Fruit fly (Drosophila melanogaster): ENCODE data around the gene CG7330.

CG7330 gene

DNA sequence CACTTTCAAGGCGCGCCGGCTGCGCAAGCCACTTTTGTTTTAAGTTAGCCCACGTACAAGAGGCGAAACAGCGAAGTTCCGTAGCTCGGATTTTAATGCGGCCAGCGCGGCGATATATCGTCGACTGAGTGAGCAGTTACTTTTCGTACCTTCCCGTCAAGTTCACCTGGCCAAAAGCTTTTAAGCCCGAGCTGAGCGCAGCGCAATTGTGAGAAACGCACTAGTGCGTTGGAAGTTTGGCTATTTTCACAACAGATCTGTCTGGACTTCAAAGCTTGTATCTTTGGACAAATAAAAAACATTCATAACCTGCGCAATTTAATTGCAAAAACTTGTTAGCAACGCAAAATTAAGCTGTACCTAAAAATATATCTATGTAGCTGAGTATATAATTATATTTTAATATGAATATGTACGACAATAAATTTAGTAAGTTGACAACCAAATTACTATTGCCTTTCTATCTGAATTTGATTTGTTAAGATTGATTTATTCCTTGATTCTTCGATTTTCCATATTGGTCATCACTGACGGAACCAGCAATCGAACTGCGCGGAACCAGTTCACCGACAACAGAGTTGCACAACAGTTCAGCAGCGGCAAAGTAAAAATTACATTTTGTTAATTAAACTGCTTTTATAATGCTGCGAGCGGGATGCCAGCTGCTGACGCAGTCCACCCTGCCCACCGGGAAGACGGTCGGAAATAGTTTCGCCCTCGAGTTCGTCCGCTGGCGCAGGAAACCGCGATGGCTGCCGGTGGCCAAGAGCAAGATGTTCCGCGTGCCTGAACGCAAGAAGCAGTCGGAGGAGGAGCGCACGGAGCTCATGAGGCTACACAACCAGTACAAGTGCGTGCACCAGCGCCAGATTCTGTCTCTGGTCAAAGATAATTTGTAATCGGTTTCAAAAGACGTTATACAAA lies 42.4 kb upstream of the CG7330 start, which contains the start of the genes CG13698 and mRpS26:
CG13698 (minus strand) TSS at position 129 of the 924 bp plus-strand sequence.
mRpS26 (plus strand) TSS at position 559 of the 924 bp plus-strand sequence.
- TF ChIP-seq pb (GFP tag; optimal IDR thresholded peaks at IDR 0.05): no peak
- peak; percentile 66 for TF ChIP-seq Six4 (GFP tag; optimal IDR thresholded peaks at IDR 0.05)
- TF ChIP-seq CG7556 (GFP tag; optimal IDR thresholded peaks at IDR 0.05): peak; percentile 71
- peak; percentile 91 for TF ChIP-seq sens (GFP tag)
- TF ChIP-seq bowl (GFP tag; IDR thresholded peaks at IDR 0.05): 0 out of 2 replicates have a peak, but pooled peaks have one; percentile 24
- no peak for TF ChIP-seq tll (GFP tag; optimal IDR thresholded peaks at IDR 0.05)
- TF ChIP-seq unpg (GFP tag; optimal IDR thresholded peaks at IDR 0.05): peak; percentile 67
- peak; percentile 32; the same call in 1 of the 2 replicates for TF ChIP-seq ttk (GFP tag; IDR thresholded peaks at IDR 0.05)
- TF ChIP-seq Deaf1 (tag; optimal IDR thresholded peaks at IDR 0.05): peak; percentile 60
- peak; percentile 55 for TF ChIP-seq Dip3 (GFP tag; optimal IDR thresholded peaks at IDR 0.05)
- peak; percentile 26; the same call in 1 of the 2 replicates for TF ChIP-seq CG5953 (GFP tag; IDR thresholded peaks at IDR 0.05)
- TF ChIP-seq trh (GFP tag; optimal IDR thresholded peaks at IDR 0.05): peak; percentile 46
- peak; percentile 52 for TF ChIP-seq chm (GFP tag; IDR thresholded peaks at IDR 0.05)
- TF ChIP-seq gsb-n (tag; optimal IDR thresholded peaks at IDR 0.05): peak; percentile 56
- TF ChIP-seq CG11247 (GFP tag; IDR thresholded peaks at IDR 0.05): 0 out of 2 replicates have a peak, but pooled peaks have one; percentile 57
- TF ChIP-seq CG17912 (GFP tag; optimal IDR thresholded peaks at IDR 0.05): no peak
- peak in 1 of 3 experiments; percentile 75 for TF ChIP-seq lola (GFP tag; optimal IDR thresholded peaks at IDR 0.05)
- peak; percentile 65 for TF ChIP-seq CG10147 (GFP tag; optimal IDR thresholded peaks at IDR 0.05)
- peak; percentile 52 for TF ChIP-seq Mad (GFP tag; optimal IDR thresholded peaks at IDR 0.05)
- TF ChIP-seq CG12942 (GFP tag; optimal IDR thresholded peaks at IDR 0.05): peak; percentile 65
- TF ChIP-seq nerfin-1 (tag; optimal IDR thresholded peaks at IDR 0.05): peak; percentile 47
- TF ChIP-seq CG7786 (GFP tag; optimal IDR thresholded peaks at IDR 0.05): no peak
- TF ChIP-seq ac (GFP tag; optimal IDR thresholded peaks at IDR 0.05): no peak
- TF ChIP-seq Lpt (GFP tag; optimal IDR thresholded peaks at IDR 0.05): no peak
- peak; percentile 44; the same call in 1 of the 3 replicates for TF ChIP-seq Mrtf (GFP tag; IDR thresholded peaks at IDR 0.05)
- TF ChIP-seq CG6272 (GFP tag; IDR thresholded peaks at IDR 0.05): 0 out of 2 replicates have a peak, but pooled peaks have one; percentile 13
- TF ChIP-seq CG12071 (GFP tag; optimal IDR thresholded peaks at IDR 0.05): peak; percentile 3
- peak; percentile 48 for TF ChIP-seq CG13624 (GFP tag; optimal IDR thresholded peaks at IDR 0.05)
- TF ChIP-seq CG8359 (GFP tag; optimal IDR thresholded peaks at IDR 0.05; ENCODE audit: borderline replicate concordance): no peak
- peak; percentile 60 for TF ChIP-seq scrt (GFP tag; optimal IDR thresholded peaks at IDR 0.05)
- peak; percentile 28; the same call in 1 of the 2 replicates for TF ChIP-seq CG17328 (GFP tag; IDR thresholded peaks at IDR 0.05)
- TF ChIP-seq cato (GFP tag; optimal IDR thresholded peaks at IDR 0.05; ENCODE audit: borderline replicate concordance): no peak
- TF ChIP-seq twi (tag; optimal IDR thresholded peaks at IDR 0.05): peak; percentile 56
- TF ChIP-seq Sin3A (optimal IDR thresholded peaks at IDR 0.05): peak; percentile 54
- TF ChIP-seq CG33557 (GFP tag; optimal IDR thresholded peaks at IDR 0.05): peak; percentile 46
- TF ChIP-seq CG10366 (GFP tag; IDR thresholded peaks at IDR 0.05): peak; percentile 49; the same call in 1 of the 2 replicates
- TF ChIP-seq BtbVII (GFP tag; optimal IDR thresholded peaks at IDR 0.05): peak; percentile 61
- no peak for TF ChIP-seq CkIIα-i1 (GFP tag; IDR thresholded peaks at IDR 0.05)
- TF ChIP-seq CG7928 (GFP tag; optimal IDR thresholded peaks at IDR 0.05): peak; percentile 24
- no peak for TF ChIP-seq chif (GFP tag; optimal IDR thresholded peaks at IDR 0.05)
- TF ChIP-seq CHES-1-like (GFP tag; optimal IDR thresholded peaks at IDR 0.05): peak; percentile 16
- TF ChIP-seq pita (GFP tag; optimal IDR thresholded peaks at IDR 0.05): no peak
- TF ChIP-seq dpn (GFP tag; optimal IDR thresholded peaks at IDR 0.05): peak; percentile 54 to 80
- peak; percentile 69 for TF ChIP-seq CG7372 (GFP tag; IDR thresholded peaks at IDR 0.05)
- no peak for TF ChIP-seq Oaz (GFP tag; IDR thresholded peaks at IDR 0.05)
- peak; percentile 53 for TF ChIP-seq cwo (GFP tag; optimal IDR thresholded peaks at IDR 0.05)
- no peak for TF ChIP-seq pan (optimal IDR thresholded peaks at IDR 0.05)
- TF ChIP-seq pan (GFP tag; optimal IDR thresholded peaks at IDR 0.05 in 1 of 2, IDR thresholded peaks at IDR 0.05 in 1 of 2): peak in 1 of 2 experiments; percentile 69

All from whole organism, embryonic.